Worm (Caenorhabditis elegans): Measurements from ENCODE around the gene dpy-31.

Gene dpy-31

DNA sequence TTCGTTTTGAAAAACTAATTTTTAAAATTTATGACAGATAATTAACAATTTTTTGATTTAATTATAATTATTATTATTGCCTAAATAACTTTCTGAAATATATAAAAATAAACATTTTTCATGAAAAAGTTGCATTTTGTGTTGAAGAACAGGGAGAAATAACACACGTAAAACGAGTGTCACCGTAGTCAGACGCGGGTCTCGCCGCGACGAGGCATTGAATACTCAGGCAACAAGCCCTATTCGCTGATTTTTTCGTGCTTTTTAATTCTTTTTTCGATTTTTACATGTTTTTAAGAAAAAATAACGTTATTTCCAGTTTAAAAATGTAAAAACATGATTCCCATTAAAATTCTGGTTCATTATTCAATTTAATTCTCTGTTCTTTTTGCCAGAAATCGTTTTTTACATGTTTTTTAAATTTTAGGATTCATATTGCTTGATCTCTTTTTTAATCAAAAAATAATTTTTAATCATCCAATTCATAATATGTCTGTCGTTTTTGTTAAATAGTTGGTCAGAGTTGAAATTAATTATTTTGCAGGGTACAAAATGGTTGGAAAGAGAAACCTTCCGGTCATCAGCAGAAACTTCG is 6.0 kb downstream of the dpy-31 start, which contains the start of gene rpl-6 (continued):
- TF ChIP-seq nhr-76 (tag; optimal IDR thresholded peaks at IDR 0.05) = no peak
- peak; percentile 12 for TF ChIP-seq ceh-8 (GFP tag; optimal IDR thresholded peaks at IDR 0.05)
- peak; percentile 77 for TF ChIP-seq C04F5.9 (tag; optimal IDR thresholded peaks at IDR 0.05)
- peak; percentile 91 for TF ChIP-seq rnt-1 (tag; optimal IDR thresholded peaks at IDR 0.05)

DNA sequence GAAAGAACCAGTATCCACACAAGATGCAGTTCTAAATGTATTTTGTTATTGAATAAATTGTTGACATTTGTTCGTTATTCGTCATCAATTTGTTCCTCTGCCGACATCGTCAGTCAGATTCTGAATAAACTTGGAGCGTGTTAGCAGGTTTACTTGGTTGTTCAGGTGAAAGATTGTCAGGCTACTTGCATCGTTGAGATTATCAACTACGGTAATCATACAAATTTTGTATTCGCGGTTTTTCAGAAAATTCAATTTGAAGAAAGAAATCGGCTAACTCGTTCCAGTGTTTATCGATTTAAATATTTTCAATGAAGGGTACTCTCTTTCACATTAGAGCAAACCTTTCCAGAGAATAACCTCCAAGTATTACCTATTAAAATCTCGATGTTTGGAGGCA is 7.7 kb downstream of the dpy-31 start, which contains the start of gene R151.2:
Gene R151.2 (plus strand): TSS at position 247 of the 400 bp plus-strand sequence.
- TF ChIP-seq lsy-2 (tag; optimal IDR thresholded peaks at IDR 0.05) (peak in 1 of 2 experiments; percentile 50), efl-1 (optimal IDR thresholded peaks at IDR 0.05) (no peak), efl-1 (GFP tag; optimal IDR thresholded peaks at IDR 0.05 in 1 of 2) (peak in 1 of 2 experiments; percentile 91), sptf-1 (tag; optimal IDR thresholded peaks at IDR 0.05) (no peak), nhr-28 (tag; optimal IDR thresholded peaks at IDR 0.05) (no peak)

ce11 chrIII:7210486-7210885 is 8.5 kb downstream of the dpy-31 start:
- TF ChIP-seq mef-2 (tag; optimal IDR thresholded peaks at IDR 0.05) (no peak), vab-15 (tag; optimal IDR thresholded peaks at IDR 0.05) (no peak), lin-14 (GFP tag; optimal IDR thresholded peaks at IDR 0.05) (peak; percentile 0), zag-1 (tag; optimal IDR thresholded peaks at IDR 0.05) (no peak)

- TF ChIP-seq ztf-11 (tag; optimal IDR thresholded peaks at IDR 0.05) (no peak), nhr-11 (tag; optimal IDR thresholded peaks at IDR 0.05) (no peak), nhr-12 (tag; optimal IDR thresholded peaks at IDR 0.05) (no peak), lir-3 (tag; optimal IDR thresholded peaks at IDR 0.05; ENCODE audit: poor library complexity) (no peak), nhr-77 (tag; optimal IDR thresholded peaks at IDR 0.05) (no peak), unc-98 (GFP tag; IDR thresholded peaks at IDR 0.05) (no peak), lsy-2 (tag; optimal IDR thresholded peaks at IDR 0.05) (no peak), nhr-76 (tag; optimal IDR thresholded peaks at IDR 0.05) (no peak), nhr-90 (tag; optimal IDR thresholded peaks at IDR 0.05; ENCODE audit: poor library complexity) (no peak), sup-37 (GFP tag; optimal IDR thresholded peaks at IDR 0.05) (no peak), aha-1 (tag; optimal IDR thresholded peaks at IDR 0.05) (no peak), elt-2 (tag; optimal IDR thresholded peaks at IDR 0.05) (peak; percentile 49), irx-1 (tag; optimal IDR thresholded peaks at IDR 0.05) (no peak), mef-2 (tag; optimal IDR thresholded peaks at IDR 0.05) (no peak), skn-1 (tag; optimal IDR thresholded peaks at IDR 0.05) (no peak), swsn-7 (tag; optimal IDR thresholded peaks at IDR 0.05) (no peak), pag-3 (tag; optimal IDR thresholded peaks at IDR 0.05; ENCODE audit: borderline replicate concordance, insufficient read depth) (no peak), lin-13 (GFP tag; optimal IDR thresholded peaks at IDR 0.05) (no peak), snpc-4 (tag; optimal IDR thresholded peaks at IDR 0.05) (no peak), fkh-10 (GFP tag; optimal IDR thresholded peaks at IDR 0.05) (no peak), jun-1 (tag; optimal IDR thresholded peaks at IDR 0.05) (no peak), efl-1 (optimal IDR thresholded peaks at IDR 0.05) (no peak), efl-1 (GFP tag; optimal IDR thresholded peaks at IDR 0.05 in 1 of 2) (no peak), pqm-1 (tag; optimal IDR thresholded peaks at IDR 0.05) (no peak), ceh-82 (tag; optimal IDR thresholded peaks at IDR 0.05) (no peak), C04F5.9 (tag; optimal IDR thresholded peaks at IDR 0.05) (no peak), pax-3 (tag; optimal IDR thresholded peaks at IDR 0.05) (no peak), mep-1 (tag; optimal IDR thresholded peaks at IDR 0.05) (no peak), ztf-4 (tag; optimal IDR thresholded peaks at IDR 0.05) (no peak), grh-1 (GFP tag; IDR thresholded peaks at IDR 0.05) (no peak), alr-1 (tag; optimal IDR thresholded peaks at IDR 0.05; ENCODE audit: borderline replicate concordance) (no peak), elt-3 (tag; optimal IDR thresholded peaks at IDR 0.05) (peak in 1 of 6 experiments; percentile 28), lin-39 (tag; optimal IDR thresholded peaks at IDR 0.05) (no peak), hlh-17 (GFP tag; optimal IDR thresholded peaks at IDR 0.05; ENCODE audit: borderline replicate concordance) (no peak), hlh-4 (tag; optimal IDR thresholded peaks at IDR 0.05) (no peak), fos-1 (tag; optimal IDR thresholded peaks at IDR 0.05) (no peak), unc-30 (tag; optimal IDR thresholded peaks at IDR 0.05) (no peak), ama-1 (optimal IDR thresholded peaks at IDR 0.05) (no peak), rnt-1 (tag; optimal IDR thresholded peaks at IDR 0.05) (no peak), dsc-1 (tag; optimal IDR thresholded peaks at IDR 0.05) (no peak)
Measured at ce11 chrIII:7212028-7212427, 10.0 kb downstream of the dpy-31 start.

Data from whole organism, L1 larva.